Fruit fly (Drosophila melanogaster) whole organism, embryonic: ENCODE measurements around the gene CG31109.

Source experiments
- Asciz ChIP-seq: fragments of 200-800 bp; sonication (Bioruptor generic); optimal IDR thresholded peaks from 2 replicates; lab custom pipeline; 2017; ENCODE audit warnings: missing biosample characterization, mild to moderate bottlenecking, missing genetic modification characterization, missing genetic modification reagents
- BEAF-32 ChIP-seq: fragments of 200-800 bp; sonication (Bioruptor generic); optimal IDR thresholded peaks from 3 replicates; lab custom pipeline; 2017; ENCODE audit warnings: missing biosample characterization, missing genetic modification characterization, mild to moderate bottlenecking, moderate library complexity, missing genetic modification reagents
- Bdp1 ChIP-seq: fragments of 200-800 bp; sonication (Bioruptor generic); optimal IDR thresholded peaks from 3 replicates; lab custom pipeline; 2016; ENCODE audit warnings: missing biosample characterization, missing genetic modification characterization
- CG11723 ChIP-seq: fragments of 200-800 bp; sonication (Bioruptor generic); optimal IDR thresholded peaks from 2 replicates; lab custom pipeline; 2017; ENCODE audit warnings: missing biosample characterization, mild to moderate bottlenecking, missing genetic modification characterization
- CG14014 ChIP-seq: fragments of 200-800 bp; sonication (Bioruptor generic); IDR thresholded peaks from 2 replicates; pipeline ENCODE4 v1.3.6; 2022; ENCODE audit warnings: missing biosample characterization, missing genetic modification characterization
- CG14710 ChIP-seq: fragments of 200-800 bp; sonication (Bioruptor generic); optimal IDR thresholded peaks from 3 replicates; lab custom pipeline; 2019; ENCODE audit warnings: missing biosample characterization, mild to moderate bottlenecking, missing genetic modification characterization, moderate library complexity
- CG15696 ChIP-seq: fragments of 200-800 bp; sonication (Bioruptor generic); optimal IDR thresholded peaks from 2 replicates; lab custom pipeline; 2019; ENCODE audit warnings: missing biosample characterization, mild to moderate bottlenecking, missing genetic modification characterization, moderate library complexity
- CG16813 ChIP-seq: fragments of 200-800 bp; sonication (Bioruptor generic); IDR thresholded peaks from 3 replicates; pipeline ENCODE4 v1.3.6; 2022; ENCODE audit warnings: missing biosample characterization, missing genetic modification characterization; ENCODE audit not compliant: partially characterized antibody
- CG16863 ChIP-seq: fragments of 200-800 bp; sonication (Bioruptor generic); optimal IDR thresholded peaks from 3 replicates; lab custom pipeline; 2016; ENCODE audit warnings: missing biosample characterization, missing genetic modification characterization
- CG17186 ChIP-seq: fragments of 200-800 bp; sonication (Bioruptor generic); optimal IDR thresholded peaks from 3 replicates; lab custom pipeline; 2017; ENCODE audit warnings: missing biosample characterization, missing genetic modification reagents, missing genetic modification characterization
- CG17568 ChIP-seq: fragments of 200-800 bp; sonication (Bioruptor generic); optimal IDR thresholded peaks from 2 replicates; lab custom pipeline; 2018; ENCODE audit warnings: missing biosample characterization, mild to moderate bottlenecking, missing genetic modification characterization, moderate library complexity
- CG18599 ChIP-seq: fragments of 200-800 bp; sonication (Bioruptor generic); optimal IDR thresholded peaks from 3 replicates; lab custom pipeline; 2017; ENCODE audit warnings: missing biosample characterization, missing genetic modification characterization, mild to moderate bottlenecking, moderate library complexity, missing genetic modification reagents
- CG18764 ChIP-seq: fragments of 200-800 bp; sonication (Bioruptor generic); optimal IDR thresholded peaks from 3 replicates; lab custom pipeline; 2016; ENCODE audit warnings: missing biosample characterization, missing genetic modification characterization
- CG2129 ChIP-seq: fragments of 200-800 bp; sonication (Bioruptor generic); IDR thresholded peaks from 2 replicates; pipeline ENCODE4 v1.3.6; 2022; ENCODE audit warnings: missing biosample characterization, missing genetic modification characterization; ENCODE audit not compliant: partially characterized antibody
- CG2678 ChIP-seq: fragments of 200-800 bp; sonication (Bioruptor generic); optimal IDR thresholded peaks from 3 replicates; lab custom pipeline; 2019; ENCODE audit warnings: missing biosample characterization, mild to moderate bottlenecking, missing genetic modification characterization, moderate library complexity
- CG2875 ChIP-seq: fragments of 200-800 bp; sonication (Bioruptor generic); optimal IDR thresholded peaks from 2 replicates; lab custom pipeline; 2017; ENCODE audit warnings: missing biosample characterization, mild to moderate bottlenecking, missing genetic modification characterization, missing genetic modification reagents
- CG3065 ChIP-seq: fragments of 200-800 bp; sonication (Bioruptor generic); optimal IDR thresholded peaks from 2 replicates; lab custom pipeline; 2016; ENCODE audit warnings: missing biosample characterization, missing genetic modification characterization
- CG31365 ChIP-seq: fragments of 200-800 bp; sonication (Bioruptor generic); optimal IDR thresholded peaks from 2 replicates; lab custom pipeline; 2018; ENCODE audit warnings: missing biosample characterization, mild to moderate bottlenecking, missing genetic modification characterization
- CG32772 ChIP-seq: fragments of 200-800 bp; sonication (Bioruptor generic); IDR thresholded peaks from 2 replicates; pipeline ENCODE4 v1.3.6; 2022; ENCODE audit warnings: missing biosample characterization, missing genetic modification characterization
- CG34422 ChIP-seq: fragments of 200-800 bp; sonication (Bioruptor generic); IDR thresholded peaks from 3 replicates; pipeline ENCODE4 v1.3.6; 2022; ENCODE audit warnings: missing biosample characterization, missing genetic modification characterization
- CG42726 ChIP-seq: fragments of 200-800 bp; sonication (Bioruptor generic); IDR thresholded peaks from 2 replicates; pipeline ENCODE4 v1.3.6; 2022; ENCODE audit warnings: missing biosample characterization, missing genetic modification characterization; ENCODE audit not compliant: partially characterized antibody
- CG5180 ChIP-seq: fragments of 200-800 bp; sonication (Bioruptor generic); optimal IDR thresholded peaks from 3 replicates; lab custom pipeline; 2017; ENCODE audit warnings: missing biosample characterization, missing genetic modification characterization, mild to moderate bottlenecking, moderate library complexity, missing genetic modification reagents
- CG5953 ChIP-seq: fragments of 200-800 bp; sonication (Bioruptor generic); IDR thresholded peaks from 2 replicates; pipeline ENCODE4 v1.3.6; 2022; ENCODE audit warnings: missing biosample characterization, missing genetic modification characterization
- CG7372 ChIP-seq: fragments of 200-800 bp; sonication (Bioruptor generic); IDR thresholded peaks from 2 replicates; pipeline ENCODE4 v1.3.6; 2022; ENCODE audit warnings: missing biosample characterization, missing genetic modification characterization
- CG7987 ChIP-seq: fragments of 200-800 bp; sonication (Bioruptor generic); optimal IDR thresholded peaks from 2 replicates; lab custom pipeline; 2018; ENCODE audit warnings: missing biosample characterization, mild to moderate bottlenecking, missing genetic modification characterization, moderate library complexity
- CG8924 ChIP-seq: fragments of 200-800 bp; optimal IDR thresholded peaks from 3 replicates; lab custom pipeline; 2019; ENCODE audit warnings: missing biosample characterization, mild to moderate bottlenecking, missing genetic modification characterization, moderate library complexity
- CkIIα-i1 ChIP-seq: fragments of 200-800 bp; sonication (Bioruptor generic); IDR thresholded peaks from 2 replicates; pipeline ENCODE4 v1.3.6; 2022; ENCODE audit warnings: missing biosample characterization, missing genetic modification characterization
- Dp ChIP-seq: fragments of 200-800 bp; sonication (Bioruptor generic); optimal IDR thresholded peaks from 2 replicates; lab custom pipeline; 2018; ENCODE audit warnings: missing biosample characterization, mild to moderate bottlenecking, missing genetic modification characterization, moderate library complexity
- Hmx ChIP-seq: fragments of 200-800 bp; sonication (Bioruptor generic); optimal IDR thresholded peaks from 2 replicates; lab custom pipeline; 2016; ENCODE audit warnings: missing biosample characterization, missing genetic modification characterization
- Hr78 ChIP-seq, 2 experiments: fragments of 200-800 bp in 1 of 2; fragments of >200 bp in 1 of 2; sonication (Bioruptor generic) in 1 of 2; optimal IDR thresholded peaks; 2 replicates each; lab custom pipeline; 2017 to 2019; ENCODE audit warnings: missing biosample characterization in 2 of 2, missing genetic modification characterization in 2 of 2, mild to moderate bottlenecking in 1 of 2, moderate library complexity in 1 of 2
- Mrtf ChIP-seq: fragments of 200-800 bp; sonication (Bioruptor generic); IDR thresholded peaks from 3 replicates; pipeline ENCODE4 v1.3.6; 2022; ENCODE audit warnings: missing biosample characterization, missing genetic modification characterization
- Neu2 ChIP-seq: fragments of 200-800 bp; sonication (Bioruptor generic); optimal IDR thresholded peaks from 3 replicates; lab custom pipeline; 2016; ENCODE audit warnings: missing biosample characterization, missing genetic modification characterization, borderline replicate concordance
- Rx ChIP-seq: fragments of 200-800 bp; sonication (Bioruptor generic); IDR thresholded peaks from 2 replicates; pipeline ENCODE4 v1.3.6; 2022; ENCODE audit warnings: missing biosample characterization, missing genetic modification characterization
- bab2 ChIP-seq: fragments of 200-800 bp; sonication (Bioruptor generic); optimal IDR thresholded peaks from 2 replicates; lab custom pipeline; 2016; ENCODE audit warnings: missing biosample characterization, missing genetic modification characterization
- cg ChIP-seq: fragments of 200-800 bp; sonication (Bioruptor generic); optimal IDR thresholded peaks from 3 replicates; lab custom pipeline; 2019; ENCODE audit warnings: missing biosample characterization, mild to moderate bottlenecking, missing genetic modification characterization, moderate library complexity
- corto ChIP-seq: fragments of 200-800 bp; sonication (Bioruptor generic); optimal IDR thresholded peaks from 2 replicates; lab custom pipeline; 2016; ENCODE audit warnings: missing biosample characterization, mild to moderate bottlenecking, missing genetic modification characterization, moderate library complexity
- crol ChIP-seq: fragments of 200-800 bp; sonication (Bioruptor generic); IDR thresholded peaks from 2 replicates; pipeline ENCODE4 v1.3.6; 2022; ENCODE audit warnings: missing biosample characterization, missing genetic modification characterization
- da ChIP-seq: fragments of 200-800 bp; sonication (Bioruptor generic); optimal IDR thresholded peaks from 2 replicates; lab custom pipeline; 2016; ENCODE audit warnings: missing biosample characterization, missing genetic modification characterization
- fru ChIP-seq: fragments of >200 bp; optimal IDR thresholded peaks from 2 replicates; lab custom pipeline; 2017
- h ChIP-seq: fragments of >200 bp; optimal IDR thresholded peaks from 2 replicates; lab custom pipeline; 2017
- hbn ChIP-seq: fragments of 200-800 bp; sonication (Bioruptor generic); IDR thresholded peaks from 2 replicates; pipeline ENCODE4 v1.3.6; 2022; ENCODE audit warnings: missing biosample characterization, missing genetic modification characterization; ENCODE audit not compliant: partially characterized antibody
- jigr1 ChIP-seq: fragments of 200-800 bp; sonication (Bioruptor generic); IDR thresholded peaks from 3 replicates; pipeline ENCODE4 v1.3.6; 2022; ENCODE audit warnings: missing biosample characterization, missing genetic modification characterization
- mld ChIP-seq: fragments of 200-800 bp; sonication (Bioruptor generic); IDR thresholded peaks from 3 replicates; pipeline ENCODE4 v1.3.6; 2022; ENCODE audit warnings: missing biosample characterization, missing genetic modification characterization; ENCODE audit not compliant: partially characterized antibody
- pnt ChIP-seq: fragments of 200-800 bp; sonication (Bioruptor generic); optimal IDR thresholded peaks from 3 replicates; lab custom pipeline; 2016; ENCODE audit warnings: missing biosample characterization, missing genetic modification characterization
- sens-2 ChIP-seq: fragments of 200-800 bp; sonication (Bioruptor generic); IDR thresholded peaks from 2 replicates; pipeline ENCODE4 v1.3.6; 2022; ENCODE audit warnings: missing biosample characterization, missing genetic modification characterization
- slp2 ChIP-seq: fragments of 200-800 bp; sonication (Bioruptor generic); optimal IDR thresholded peaks from 2 replicates; lab custom pipeline; 2016; ENCODE audit warnings: missing biosample characterization, missing genetic modification characterization
- sr ChIP-seq: fragments of 200-800 bp; sonication (Bioruptor generic); IDR thresholded peaks from 3 replicates; pipeline ENCODE4 v1.3.6; 2022; ENCODE audit warnings: missing biosample characterization, missing genetic modification characterization
- stc ChIP-seq: fragments of 200-800 bp; sonication (Bioruptor generic); IDR thresholded peaks from 2 replicates; pipeline ENCODE4 v1.3.6; 2022; ENCODE audit warnings: missing biosample characterization, missing genetic modification characterization
- trh ChIP-seq: fragments of 200-800 bp; sonication (Bioruptor generic); optimal IDR thresholded peaks from 2 replicates; lab custom pipeline; 2016; ENCODE audit warnings: missing biosample characterization, missing genetic modification characterization

CG31109 gene

dm6 chr3R:25024895-25025557, 29.4 kb downstream of the CG31109 start, which contains the start of the genes EMC6 and Hr96 (continued):
- TF ChIP-seq CG2875 (GFP tag; lab: Kevin White, UChicago) (peak; percentile 81), pnt (peak; percentile 83), CG7987 (GFP tag; lab: Kevin White, UChicago) (peak; percentile 86), Bdp1 (peak; percentile 85), fru (no peak), trh (peak; percentile 89), Mrtf (GFP tag; lab: Robert Waterston, UW) (peak; percentile 91), Rx (GFP tag; lab: Robert Waterston, UW) (peak; percentile 89), CkIIα-i1 (GFP tag; lab: Robert Waterston, UW) (peak; percentile 45; the same call in 1 of the 2 replicates), h (no peak), CG18764 (peak; percentile 90), slp2 (GFP tag; lab: Kevin White, UChicago) (peak; percentile 91), Hr78 (GFP tag; optimal IDR thresholded peaks at IDR 0.05; lab: Kevin White, UChicago) (no peak), CG5180 (GFP tag; lab: Kevin White, UChicago) (no peak), sr (GFP tag; lab: Robert Waterston, UW) (peak; percentile 73; the same call in 2 of the 3 replicates), CG17186 (GFP tag; lab: Kevin White, UChicago) (peak; percentile 87), CG8924 (tag; lab: Kevin White, UChicago) (peak; percentile 93), jigr1 (GFP tag; lab: Robert Waterston, UW) (peak; percentile 62; the same call in 2 of the 3 replicates), da (GFP tag; lab: Kevin White, UChicago) (peak; percentile 60), CG16813 (GFP tag; lab: Robert Waterston, UW) (peak; percentile 74), CG11723 (GFP tag; lab: Kevin White, UChicago) (no peak), CG17568 (GFP tag; lab: Kevin White, UChicago) (no peak), Hmx (peak; percentile 75), Neu2 (GFP tag; lab: Kevin White, UChicago) (peak; percentile 32), CG32772 (GFP tag; lab: Robert Waterston, UW) (peak; percentile 92), CG2129 (GFP tag; lab: Robert Waterston, UW) (0 out of 2 replicates have a peak, but pooled peaks have one; percentile 4), CG3065 (GFP tag; lab: Kevin White, UChicago) (peak; percentile 87), mld (GFP tag; lab: Robert Waterston, UW) (peak; percentile 59; the same call in 2 of the 3 replicates), CG16863 (GFP tag; lab: Kevin White, UChicago) (peak; percentile 89), stc (GFP tag; lab: Robert Waterston, UW) (peak; percentile 92), CG14710 (peak; percentile 94), CG34422 (GFP tag; lab: Robert Waterston, UW) (peak; percentile 89), CG15696 (tag; lab: Kevin White, UChicago) (peak; percentile 92), cg (no peak), Asciz (peak; percentile 83), BEAF-32 (peak; percentile 66), CG5953 (GFP tag; lab: Robert Waterston, UW) (peak; percentile 93), CG31365 (peak; percentile 66), corto (GFP tag; lab: Kevin White, UChicago) (peak; percentile 80), bab2 (peak; percentile 94), Dp (peak; percentile 39), hbn (peak; percentile 45), sens-2 (GFP tag; lab: Robert Waterston, UW) (peak; percentile 96), CG18599 (GFP tag; lab: Kevin White, UChicago) (peak; percentile 96), CG14014 (GFP tag; lab: Robert Waterston, UW) (peak; percentile 94), crol (peak; percentile 95), CG2678 (peak; percentile 93), CG7372 (GFP tag; lab: Robert Waterston, UW) (peak; percentile 91), CG42726 (GFP tag; lab: Robert Waterston, UW) (no peak)
